Worm (Caenorhabditis elegans): ENCODE data around the gene H12C20.7.

ce11 chrV:11534495-11535189 is 38.1 kb downstream of the H12C20.7 start:
- TF ChIP-seq dpff-1 (tag; optimal IDR thresholded peaks at IDR 0.05), result no peak
- no peak for TF ChIP-seq Y79H2A.3 (GFP tag; conservative IDR thresholded peaks at IDR 0.05)
- TF ChIP-seq nhr-27 (tag; optimal IDR thresholded peaks at IDR 0.05), result no peak
- TF ChIP-seq K12H6.12 (tag; optimal IDR thresholded peaks at IDR 0.05), result no peak
- no peak for TF ChIP-seq Y53G8AR.9 (GFP tag; conservative IDR thresholded peaks at IDR 0.05)
- TF ChIP-seq ZK185.1 (tag; optimal IDR thresholded peaks at IDR 0.05; ENCODE audit: poor library complexity, severe bottlenecking), result no peak
- no peak for TF ChIP-seq unc-130 (GFP tag; optimal IDR thresholded peaks at IDR 0.05)
- no peak for TF ChIP-seq atf-7 (tag; optimal IDR thresholded peaks at IDR 0.05)
- no peak for TF ChIP-seq snpc-4 (GFP tag; optimal IDR thresholded peaks at IDR 0.05)
- no peak for TF ChIP-seq snpc-4 (tag; optimal IDR thresholded peaks at IDR 0.05)
- TF ChIP-seq pha-4 (tag; optimal IDR thresholded peaks at IDR 0.05), result no peak
